Worm (Caenorhabditis elegans): ENCODE measurements around the gene Y48A6C.8.
"Not testable (repeated sequence)": the region's sequence is repeated elsewhere in the genome, so short reads cannot be mapped to it uniquely, and the experiment has no call there.

The Y48A6C.8 gene

DNA sequence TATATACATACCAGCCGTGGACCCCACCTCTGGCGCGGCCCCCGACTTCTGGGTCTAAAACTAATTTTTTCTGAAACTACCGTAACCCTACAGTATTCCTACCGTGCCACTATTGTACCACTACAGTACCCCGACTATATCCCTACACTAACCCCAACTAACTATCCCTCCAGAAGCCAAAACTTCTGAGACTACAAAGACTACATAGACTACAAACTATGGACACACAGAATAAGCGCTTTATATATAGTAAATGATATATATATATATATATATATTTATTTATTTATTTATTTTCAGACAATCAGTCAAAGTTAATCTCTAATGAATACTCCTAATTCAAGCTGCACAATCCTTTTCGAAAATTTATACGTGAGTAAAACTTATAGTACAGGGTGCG, 4.0 kb upstream of the Y48A6C.8 start, which contains the start of gene pha-1:
TSS of gene pha-1 (plus strand) at position 301 of the 400 bp plus-strand sequence.
- TF ChIP-seq zag-1 (tag; optimal IDR thresholded peaks at IDR 0.05); nhr-11 (tag; optimal IDR thresholded peaks at IDR 0.05); ceh-32 (tag; optimal IDR thresholded peaks at IDR 0.05; ENCODE audit: poor library complexity): not testable (repeated sequence)

DNA sequence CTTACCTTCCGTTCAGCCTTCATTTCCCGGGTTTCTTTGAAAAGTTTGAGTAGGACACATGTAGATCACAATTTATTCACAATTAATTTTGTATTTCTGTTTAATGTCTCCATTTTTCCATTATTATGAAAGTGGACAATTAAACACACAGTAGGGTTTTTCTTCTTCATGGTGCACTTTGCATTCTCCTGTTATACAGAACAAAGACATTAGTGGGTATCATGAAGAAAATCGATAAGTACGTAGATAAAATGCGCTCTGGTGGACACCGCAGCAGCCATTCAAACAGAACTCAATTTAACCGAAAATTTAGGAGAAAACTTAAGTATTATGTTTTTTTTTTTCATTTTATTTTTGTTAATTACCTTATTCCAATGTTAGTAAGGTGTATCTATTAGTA, 1.9 kb upstream of the Y48A6C.8 start:
- TF ChIP-seq mes-2 (tag; optimal IDR thresholded peaks at IDR 0.05; ENCODE audit: poor library complexity, severe bottlenecking): no peak
- TF ChIP-seq ceh-28 (tag; optimal IDR thresholded peaks at IDR 0.05): peak; percentile 0
- peak; percentile 61 for TF ChIP-seq aha-1 (tag)
- no peak for TF ChIP-seq nhr-28 (tag; optimal IDR thresholded peaks at IDR 0.05)
- TF ChIP-seq pha-4 (GFP tag; IDR thresholded peaks at IDR 0.05): no peak
- TF ChIP-seq pha-4 (tag; optimal IDR thresholded peaks at IDR 0.05): no peak
- no peak for TF ChIP-seq nhr-102 (tag; optimal IDR thresholded peaks at IDR 0.05)
- no peak for TF ChIP-seq lin-29 (GFP tag; IDR thresholded peaks at IDR 0.05)

DNA sequence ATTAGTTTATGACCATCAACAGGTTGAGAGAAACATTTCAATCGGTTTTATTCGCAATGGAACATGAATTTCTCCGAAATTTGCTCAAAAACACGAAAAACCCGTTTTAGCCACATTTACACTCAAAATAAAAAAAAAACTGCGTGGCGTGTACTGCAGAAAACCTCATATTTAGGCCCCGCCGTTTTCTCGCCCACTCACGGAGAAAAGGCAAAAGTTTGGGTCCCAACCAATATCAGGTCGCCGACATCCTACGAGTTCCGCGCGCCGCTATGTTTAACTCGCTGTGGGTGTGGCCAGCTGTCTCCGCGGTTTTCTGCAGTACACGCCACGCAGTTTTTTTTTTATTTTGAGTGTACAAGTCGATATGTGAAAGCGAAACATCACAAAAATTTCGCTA, 3.6 kb downstream of the Y48A6C.8 start:
- TF ChIP-seq ceh-28 (tag; optimal IDR thresholded peaks at IDR 0.05): no peak
- 0 out of 2 replicates have a peak, but pooled peaks have one; percentile 19 for TF ChIP-seq vab-7 (GFP tag; IDR thresholded peaks at IDR 0.05)
- TF ChIP-seq lim-7 (GFP tag; IDR thresholded peaks at IDR 0.05): no peak
- TF ChIP-seq T20F7.1 (GFP tag; optimal IDR thresholded peaks at IDR 0.05): no peak
- no peak for TF ChIP-seq zfp-2 (tag; optimal IDR thresholded peaks at IDR 0.05)
- TF ChIP-seq fkh-10 (GFP tag; optimal IDR thresholded peaks at IDR 0.05): no peak
- no peak for TF ChIP-seq ceh-82 (tag; optimal IDR thresholded peaks at IDR 0.05)
- TF ChIP-seq Y48G9A.11 (GFP tag; IDR thresholded peaks at IDR 0.05): 0 out of 2 replicates have a peak, but pooled peaks have one; percentile 18
- 0 out of 2 replicates have a peak, but pooled peaks have one; percentile 15 for TF ChIP-seq set-16 (GFP tag; IDR thresholded peaks at IDR 0.05)
- TF ChIP-seq zfp-3 (GFP tag; conservative IDR thresholded peaks at IDR 0.05): no peak
- no peak for TF ChIP-seq tra-1 (GFP tag; IDR thresholded peaks at IDR 0.05)
- peak; percentile 49 for TF ChIP-seq lin-38 (GFP tag; IDR thresholded peaks at IDR 0.05)
- no peak for TF ChIP-seq aha-1 (tag)

DNA sequence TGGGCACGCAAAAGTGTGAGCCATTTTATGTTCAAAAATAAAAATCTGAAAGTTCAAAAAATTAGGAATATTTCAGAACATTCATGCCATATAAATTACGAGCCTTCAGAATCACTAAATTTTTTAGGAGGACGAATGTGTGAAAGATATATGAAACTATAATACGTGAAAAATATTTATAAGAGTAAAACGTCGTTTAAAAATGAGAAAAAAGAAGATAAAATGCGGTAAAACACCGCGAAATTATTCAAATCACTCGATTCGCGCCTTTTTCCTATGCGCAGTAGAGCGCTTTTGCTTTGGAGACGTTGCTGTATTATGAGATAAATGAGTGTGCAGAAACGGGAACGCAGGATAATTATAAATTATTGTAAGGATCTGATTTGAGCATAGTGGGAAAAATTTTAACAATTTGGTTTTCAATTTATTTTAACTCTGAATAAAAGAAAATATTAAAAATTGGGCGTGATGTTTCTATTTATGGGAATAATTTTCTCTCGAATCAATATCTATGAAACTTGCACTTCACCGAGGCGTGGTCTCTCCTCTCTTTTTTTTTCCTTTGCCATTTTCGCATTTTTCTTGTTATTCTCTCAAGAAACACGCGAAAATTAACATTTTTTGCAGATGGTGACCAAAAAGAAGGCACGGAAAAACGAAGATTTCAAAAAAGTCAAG, 8.1 kb downstream of the Y48A6C.8 start, which contains the start of the genes sup-35 and Y48A6C.4:
TSS of gene sup-35 (minus strand) at position 51 of the 678 bp plus-strand sequence.
TSS of gene Y48A6C.4 (plus strand) at position 628 of the 678 bp plus-strand sequence.
- peak; percentile 79 for TF ChIP-seq T20F7.1 (GFP tag; optimal IDR thresholded peaks at IDR 0.05)
- no peak for TF ChIP-seq aly-2 (tag; optimal IDR thresholded peaks at IDR 0.05)
- TF ChIP-seq lin-38 (GFP tag; IDR thresholded peaks at IDR 0.05): peak; percentile 95
- no peak for TF ChIP-seq unc-39 (tag; optimal IDR thresholded peaks at IDR 0.05)
- peak in 1 of 2 experiments; percentile 47 for TF ChIP-seq unc-62 (GFP tag; optimal IDR thresholded peaks at IDR 0.05 in 1 of 2)
- no peak for TF ChIP-seq unc-62 (tag; optimal IDR thresholded peaks at IDR 0.05)
- peak; percentile 21 for TF ChIP-seq spr-1 (tag; optimal IDR thresholded peaks at IDR 0.05)
- TF ChIP-seq nhr-28 (tag; optimal IDR thresholded peaks at IDR 0.05): peak; percentile 27
- peak; percentile 13 for TF ChIP-seq snpc-4 (tag; optimal IDR thresholded peaks at IDR 0.05)
- no peak for TF ChIP-seq nhr-42 (GFP tag; IDR thresholded peaks at IDR 0.05)
- no peak for TF ChIP-seq lin-39 (tag; optimal IDR thresholded peaks at IDR 0.05)
- peak; percentile 31; the same call in 1 of the 2 replicates for TF ChIP-seq dmd-6 (GFP tag; IDR thresholded peaks at IDR 0.05)
- peak in 1 of 2 experiments; percentile 87 for TF ChIP-seq lsy-2 (tag; optimal IDR thresholded peaks at IDR 0.05)
- peak; percentile 49 for TF ChIP-seq nhr-77 (tag; optimal IDR thresholded peaks at IDR 0.05)
- 0 out of 2 replicates have a peak, but pooled peaks have one; percentile 42 for TF ChIP-seq hmg-1.1 (GFP tag; IDR thresholded peaks at IDR 0.05)
- peak; percentile 61 for TF ChIP-seq lin-13 (GFP tag; optimal IDR thresholded peaks at IDR 0.05)
- peak; percentile 39 for TF ChIP-seq F37D6.2 (tag; optimal IDR thresholded peaks at IDR 0.05)
- no peak for TF ChIP-seq ZK337.2 (GFP tag; IDR thresholded peaks at IDR 0.05)
- TF ChIP-seq daf-16 (GFP tag; optimal IDR thresholded peaks at IDR 0.05): peak in 1 of 2 experiments; percentile 14
- peak; percentile 21 for TF ChIP-seq daf-16 (tag; optimal IDR thresholded peaks at IDR 0.05)
- peak; percentile 47 for TF ChIP-seq hlh-11 (tag; optimal IDR thresholded peaks at IDR 0.05)
- TF ChIP-seq egl-43 (GFP tag; IDR thresholded peaks at IDR 0.05): no peak
- peak; percentile 7 for TF ChIP-seq nhr-25 (tag; optimal IDR thresholded peaks at IDR 0.05; ENCODE audit: borderline replicate concordance, insufficient read depth)
- TF ChIP-seq mes-2 (tag; optimal IDR thresholded peaks at IDR 0.05; ENCODE audit: poor library complexity, severe bottlenecking): peak; percentile 96
- TF ChIP-seq ceh-44 (GFP tag; IDR thresholded peaks at IDR 0.05): peak; percentile 63; the same call in 1 of the 2 replicates
- TF ChIP-seq lir-3 (tag; optimal IDR thresholded peaks at IDR 0.05): peak; percentile 8
- TF ChIP-seq aha-1 (tag): peak; percentile 48
- no peak for TF ChIP-seq madf-9 (GFP tag; conservative IDR thresholded peaks at IDR 0.05)
